Worm (Caenorhabditis elegans) whole organism, L2 larva: ENCODE results near the gene Y41C4A.22.
A peak's percentile ranks its signal among the peaks of the same experiment; 100 is the strongest.

Experiments used
- C34F6.9 ChIP-seq: fragments of 150-350 bp; optimal IDR thresholded peaks from 2 replicates; lab custom pipeline; 2014; ENCODE audit warnings: missing biosample characterization, missing genetic modification characterization
- F13H6.1 ChIP-seq: sonication (generic microtip); optimal IDR thresholded peaks from 2 replicates; lab custom pipeline; 2016; ENCODE audit warnings: missing genetic modification characterization, missing compliant biosample characterization
- ZK546.5 ChIP-seq: sonication (generic microtip); optimal IDR thresholded peaks from 2 replicates; lab custom pipeline; 2017; ENCODE audit warnings: missing biosample characterization, missing genetic modification characterization
- alr-1 ChIP-seq: fragments of 150-350 bp; optimal IDR thresholded peaks from 2 replicates; lab custom pipeline; 2014; ENCODE audit warnings: missing biosample characterization, missing genetic modification characterization
- aly-2 ChIP-seq: fragments of 150-350 bp; optimal IDR thresholded peaks from 2 replicates; lab custom pipeline; 2014; ENCODE audit warnings: missing biosample characterization, missing genetic modification characterization
- ama-1 ChIP-seq: fragments of 150-350 bp; optimal IDR thresholded peaks from 2 replicates; lab custom pipeline; 2018; ENCODE audit warnings: inconsistent platforms
- blmp-1 ChIP-seq: sonication (generic microtip); optimal IDR thresholded peaks from 2 replicates; lab custom pipeline; 2017; ENCODE audit warnings: missing genetic modification characterization, mild to moderate bottlenecking, missing compliant biosample characterization, antibody characterized with exemption, moderate library complexity; ENCODE audit not compliant: insufficient read depth
- ceh-16 ChIP-seq: fragments of 150-350 bp; optimal IDR thresholded peaks from 2 replicates; lab custom pipeline; 2014; ENCODE audit warnings: missing biosample characterization, missing genetic modification characterization
- ceh-82 ChIP-seq: fragments of 150-350 bp; optimal IDR thresholded peaks from 2 replicates; lab custom pipeline; 2014; ENCODE audit warnings: missing biosample characterization, missing genetic modification characterization
- crh-2 ChIP-seq: sonication (generic microtip); optimal IDR thresholded peaks from 2 replicates; lab custom pipeline; 2017; ENCODE audit warnings: missing biosample characterization, missing genetic modification characterization
- egl-27 ChIP-seq: sonication (generic microtip); optimal IDR thresholded peaks from 3 replicates; lab custom pipeline; 2017; ENCODE audit warnings: missing biosample characterization, missing genetic modification reagents, missing genetic modification characterization
- elt-1 ChIP-seq: fragments of 150-350 bp; optimal IDR thresholded peaks from 2 replicates; lab custom pipeline; 2014; ENCODE audit warnings: missing biosample characterization, missing genetic modification characterization
- elt-3 ChIP-seq: sonication (generic microtip); optimal IDR thresholded peaks from 2 replicates; lab custom pipeline; 2017; ENCODE audit warnings: missing biosample characterization, missing genetic modification characterization
- fos-1 ChIP-seq: fragments of 150-350 bp; optimal IDR thresholded peaks from 2 replicates; lab custom pipeline; 2014; ENCODE audit warnings: missing biosample characterization, missing genetic modification characterization
- gmeb-1 ChIP-seq: fragments of 150-350 bp; optimal IDR thresholded peaks from 2 replicates; lab custom pipeline; 2014; ENCODE audit warnings: missing biosample characterization, missing genetic modification characterization
- lin-11 ChIP-seq: fragments of 150-350 bp; sonication (generic microtip); optimal IDR thresholded peaks from 2 replicates; lab custom pipeline; 2014; ENCODE audit warnings: missing biosample characterization, missing genetic modification characterization, inconsistent platforms, mixed read lengths
- lin-13 ChIP-seq: fragments of 150-350 bp; optimal IDR thresholded peaks from 2 replicates; lab custom pipeline; 2014; ENCODE audit warnings: missing biosample characterization, missing genetic modification reagents, missing genetic modification characterization
- lsy-2 ChIP-seq, 2 experiments: fragments of 150-350 bp in 1 of 2; sonication (generic microtip) in 1 of 2; optimal IDR thresholded peaks; 2 replicates each; lab custom pipeline; 2014 to 2017; ENCODE audit warnings: missing biosample characterization in 2 of 2, missing genetic modification characterization in 2 of 2
- mdl-1 ChIP-seq, 2 experiments: fragments of 150-350 bp in 1 of 2; sonication (generic microtip) in 1 of 2; optimal IDR thresholded peaks; 2 replicates each; lab custom pipeline; 2017; ENCODE audit warnings: missing biosample characterization in 2 of 2, missing genetic modification characterization in 2 of 2
- nhr-11 ChIP-seq: fragments of 150-350 bp; optimal IDR thresholded peaks from 2 replicates; lab custom pipeline; 2014; ENCODE audit warnings: missing biosample characterization, missing genetic modification characterization
- nhr-21 ChIP-seq: fragments of 150-350 bp; optimal IDR thresholded peaks from 2 replicates; lab custom pipeline; 2014; ENCODE audit warnings: missing biosample characterization, missing genetic modification characterization
- nhr-23 ChIP-seq: fragments of 150-350 bp; optimal IDR thresholded peaks from 2 replicates; lab custom pipeline; 2014; ENCODE audit warnings: missing biosample characterization, missing genetic modification reagents, missing genetic modification characterization
- nhr-237 ChIP-seq: fragments of 150-350 bp; optimal IDR thresholded peaks from 2 replicates; lab custom pipeline; 2014; ENCODE audit warnings: missing biosample characterization, missing genetic modification characterization
- nhr-25 ChIP-seq: fragments of 150-350 bp; sonication (generic microtip); optimal IDR thresholded peaks from 3 replicates; lab custom pipeline; 2014; ENCODE audit warnings: missing biosample characterization, missing genetic modification characterization
- nhr-6 ChIP-seq: fragments of 150-350 bp; optimal IDR thresholded peaks from 2 replicates; lab custom pipeline; 2014; ENCODE audit warnings: missing biosample characterization, missing genetic modification characterization
- peb-1 ChIP-seq: fragments of 150-350 bp; optimal IDR thresholded peaks from 2 replicates; lab custom pipeline; 2014; ENCODE audit warnings: missing biosample characterization, missing genetic modification characterization
- sem-4 ChIP-seq: fragments of 150-350 bp; optimal IDR thresholded peaks from 2 replicates; lab custom pipeline; 2014; ENCODE audit warnings: missing biosample characterization, missing genetic modification reagents, missing genetic modification characterization
- skn-1 ChIP-seq: sonication (generic microtip); optimal IDR thresholded peaks from 2 replicates; lab custom pipeline; 2017; ENCODE audit warnings: missing biosample characterization, missing genetic modification characterization
- sma-3 ChIP-seq: sonication (generic microtip); optimal IDR thresholded peaks from 2 replicates; lab custom pipeline; 2016; ENCODE audit warnings: missing genetic modification reagents, missing genetic modification characterization, missing compliant biosample characterization
- unc-39 ChIP-seq: fragments of 150-350 bp; optimal IDR thresholded peaks from 2 replicates; lab custom pipeline; 2014; ENCODE audit warnings: missing biosample characterization, missing genetic modification characterization
- unc-55 ChIP-seq: fragments of 150-350 bp; sonication (generic microtip); optimal IDR thresholded peaks from 3 replicates; lab custom pipeline; 2014; ENCODE audit warnings: missing biosample characterization, missing genetic modification reagents, missing genetic modification characterization
- ztf-1 ChIP-seq: fragments of 200-800 bp; sonication (Bioruptor generic); conservative IDR thresholded peaks from 2 replicates; pipeline ENCODE4 v1.3.6; 2022; ENCODE audit warnings: missing genetic modification characterization, missing compliant biosample characterization
- ztf-11 ChIP-seq: sonication (generic microtip); optimal IDR thresholded peaks from 2 replicates; lab custom pipeline; 2017; ENCODE audit warnings: missing biosample characterization, missing genetic modification characterization
- ztf-4 ChIP-seq: fragments of 150-350 bp; optimal IDR thresholded peaks from 2 replicates; lab custom pipeline; 2014; ENCODE audit warnings: missing biosample characterization, missing genetic modification characterization

Gene Y41C4A.22

ce11 chrIII:11663400-11663799 is 31.7 kb upstream of the Y41C4A.22 start:
- no peak for TF ChIP-seq ama-1 (lab: Kevin White, UChicago)
- TF ChIP-seq nhr-6 (tag; lab: Kevin White, UChicago), result no peak
- TF ChIP-seq crh-2 (tag; lab: Kevin White, UChicago), result peak; percentile 18
- TF ChIP-seq C34F6.9, result peak; percentile 31
- TF ChIP-seq lin-13 (GFP tag; lab: Kevin White, UChicago), result no peak
- TF ChIP-seq ztf-1, result no peak
- peak in 1 of 2 experiments; percentile 26 for TF ChIP-seq lsy-2 (tag; optimal IDR thresholded peaks at IDR 0.05; lab: Kevin White, UChicago)
- peak; percentile 39 for TF ChIP-seq sem-4 (tag; lab: Kevin White, UChicago)
- TF ChIP-seq egl-27 (tag; lab: Kevin White, UChicago), result no peak
- no peak for TF ChIP-seq nhr-25 (tag; lab: Kevin White, UChicago)
- TF ChIP-seq elt-1, result no peak

ce11 chrIII:11666819-11667218 is 28.3 kb upstream of the Y41C4A.22 start:
- peak; percentile 70 for TF ChIP-seq blmp-1
- no peak for TF ChIP-seq F13H6.1 (tag; lab: Kevin White, UChicago)

- no peak for TF ChIP-seq skn-1 (tag; lab: Kevin White, UChicago)
- no peak for TF ChIP-seq lsy-2 (tag; optimal IDR thresholded peaks at IDR 0.05; lab: Kevin White, UChicago)
- TF ChIP-seq nhr-23 (tag; lab: Kevin White, UChicago), result no peak
- TF ChIP-seq alr-1 (tag; lab: Kevin White, UChicago), result no peak
- TF ChIP-seq ztf-11 (tag; lab: Kevin White, UChicago), result no peak
- TF ChIP-seq nhr-237 (tag; lab: Kevin White, UChicago), result no peak
- no peak for TF ChIP-seq elt-1
- no peak for TF ChIP-seq sma-3
- no peak for TF ChIP-seq ztf-1
- TF ChIP-seq unc-55, result no peak
- no peak for TF ChIP-seq sem-4 (tag; lab: Kevin White, UChicago)
- no peak for TF ChIP-seq crh-2 (tag; lab: Kevin White, UChicago)
- no peak for TF ChIP-seq ama-1 (lab: Kevin White, UChicago)
- TF ChIP-seq nhr-11 (tag; lab: Kevin White, UChicago), result no peak
- TF ChIP-seq ZK546.5 (tag; lab: Kevin White, UChicago), result no peak
- TF ChIP-seq elt-3 (tag; lab: Kevin White, UChicago), result no peak
Observed at ce11 chrIII:11669008-11669407, 26.1 kb upstream of the Y41C4A.22 start.

ce11 chrIII:11680514-11680913 is 14.6 kb upstream of the Y41C4A.22 start:
- TF ChIP-seq blmp-1 (no peak), unc-55 (no peak), mdl-1 (tag; optimal IDR thresholded peaks at IDR 0.05; lab: Kevin White, UChicago) (no peak), nhr-11 (tag; lab: Kevin White, UChicago) (no peak), unc-39 (tag; lab: Kevin White, UChicago) (no peak), lsy-2 (tag; optimal IDR thresholded peaks at IDR 0.05; lab: Kevin White, UChicago) (no peak), peb-1 (tag; lab: Kevin White, UChicago) (no peak), ceh-82 (tag; lab: Kevin White, UChicago) (no peak), aly-2 (no peak)
- TF ChIP-seq, all 48 proteins: peak for 0

- no peak for TF ChIP-seq unc-39 (tag; lab: Kevin White, UChicago)
- TF ChIP-seq fos-1 (tag; lab: Kevin White, UChicago), result no peak
- no peak for TF ChIP-seq C34F6.9
Observed at ce11 chrIII:11681461-11682014, 13.5 kb upstream of the Y41C4A.22 start.

- TF ChIP-seq ZK546.5 (tag; lab: Kevin White, UChicago) (no peak), ceh-82 (tag; lab: Kevin White, UChicago) (no peak), nhr-237 (tag; lab: Kevin White, UChicago) (no peak), unc-55 (no peak), ztf-4 (tag; lab: Kevin White, UChicago) (no peak), peb-1 (tag; lab: Kevin White, UChicago) (no peak), sma-3 (no peak), fos-1 (tag; lab: Kevin White, UChicago) (no peak), gmeb-1 (tag; lab: Kevin White, UChicago) (no peak), elt-3 (tag; lab: Kevin White, UChicago) (no peak), aly-2 (no peak), nhr-23 (tag; lab: Kevin White, UChicago) (no peak), lin-11 (tag; lab: Kevin White, UChicago) (no peak), blmp-1 (no peak), ceh-16 (tag; lab: Kevin White, UChicago) (no peak), nhr-21 (tag; lab: Kevin White, UChicago) (no peak)
Observed at ce11 chrIII:11683038-11683437, 12.0 kb upstream of the Y41C4A.22 start.
